Fruit fly (Drosophila melanogaster) whole organism, embryonic: Measurements from ENCODE around the gene CG6178.
A peak's percentile ranks its signal among the peaks of the same experiment; 100 is the strongest.

ENCODE experiments used
- Bteb2 ChIP-seq: fragments of 200-800 bp; sonication (Bioruptor generic); optimal IDR thresholded peaks from 2 replicates; lab custom pipeline; 2016; ENCODE audit warnings: missing biosample characterization, missing genetic modification characterization
- CG10274 ChIP-seq: fragments of 200-800 bp; sonication (Bioruptor generic); optimal IDR thresholded peaks from 3 replicates; lab custom pipeline; 2017; ENCODE audit warnings: missing biosample characterization, mild to moderate bottlenecking, missing genetic modification characterization
- CG10366 ChIP-seq: fragments of 200-800 bp; sonication (Bioruptor generic); IDR thresholded peaks from 2 replicates; pipeline ENCODE4 v1.3.6; 2022; ENCODE audit warnings: missing biosample characterization, missing genetic modification characterization
- CG11696 ChIP-seq: fragments of 200-800 bp; sonication (Bioruptor generic); IDR thresholded peaks from 2 replicates; pipeline ENCODE4 v1.3.6; 2022; ENCODE audit warnings: missing biosample characterization, missing genetic modification characterization
- CG12071 ChIP-seq: fragments of 200-800 bp; sonication (Bioruptor generic); optimal IDR thresholded peaks from 3 replicates; lab custom pipeline; 2018; ENCODE audit warnings: missing biosample characterization, mild to moderate bottlenecking, missing genetic modification characterization
- CG12155 ChIP-seq: fragments of 200-800 bp; sonication (Bioruptor generic); optimal IDR thresholded peaks from 3 replicates; lab custom pipeline; 2016; ENCODE audit warnings: missing biosample characterization, missing genetic modification characterization
- CG15073 ChIP-seq: fragments of 200-800 bp; sonication (Bioruptor generic); optimal IDR thresholded peaks from 2 replicates; lab custom pipeline; 2016; ENCODE audit warnings: missing biosample characterization, missing genetic modification characterization
- CG15601 ChIP-seq: fragments of 200-800 bp; sonication (Bioruptor generic); optimal IDR thresholded peaks from 3 replicates; lab custom pipeline; 2019; ENCODE audit warnings: missing biosample characterization, mild to moderate bottlenecking, missing genetic modification characterization, moderate library complexity
- CG1603 ChIP-seq: fragments of 200-800 bp; sonication (Bioruptor generic); optimal IDR thresholded peaks from 2 replicates; lab custom pipeline; 2019; ENCODE audit warnings: missing biosample characterization, mild to moderate bottlenecking, missing genetic modification characterization, moderate library complexity
- CG16815 ChIP-seq: fragments of 200-800 bp; sonication (Bioruptor generic); optimal IDR thresholded peaks from 3 replicates; lab custom pipeline; 2017; ENCODE audit warnings: missing biosample characterization, mild to moderate bottlenecking, missing genetic modification characterization
- CG16863 ChIP-seq: fragments of 200-800 bp; sonication (Bioruptor generic); optimal IDR thresholded peaks from 3 replicates; lab custom pipeline; 2016; ENCODE audit warnings: missing biosample characterization, missing genetic modification characterization
- CG18476 ChIP-seq: fragments of 200-800 bp; sonication (Bioruptor generic); optimal IDR thresholded peaks from 2 replicates; lab custom pipeline; 2016; ENCODE audit warnings: missing biosample characterization, mild to moderate bottlenecking, missing genetic modification characterization
- CG2678 ChIP-seq: fragments of 200-800 bp; sonication (Bioruptor generic); optimal IDR thresholded peaks from 3 replicates; lab custom pipeline; 2019; ENCODE audit warnings: missing biosample characterization, mild to moderate bottlenecking, missing genetic modification characterization, moderate library complexity
- CG2875 ChIP-seq: fragments of 200-800 bp; sonication (Bioruptor generic); optimal IDR thresholded peaks from 2 replicates; lab custom pipeline; 2017; ENCODE audit warnings: missing biosample characterization, mild to moderate bottlenecking, missing genetic modification characterization, missing genetic modification reagents
- CG31388 ChIP-seq: fragments of 200-800 bp; sonication (Bioruptor generic); optimal IDR thresholded peaks from 2 replicates; lab custom pipeline; 2016; ENCODE audit warnings: missing biosample characterization, missing genetic modification characterization
- CG32532 ChIP-seq: fragments of 200-800 bp; sonication (Bioruptor generic); IDR thresholded peaks from 2 replicates; pipeline ENCODE4 v1.3.6; 2022; ENCODE audit warnings: missing biosample characterization, missing genetic modification characterization
- CG3281 ChIP-seq: fragments of 200-800 bp; sonication (Bioruptor generic); optimal IDR thresholded peaks from 3 replicates; lab custom pipeline; 2017; ENCODE audit warnings: missing biosample characterization, mild to moderate bottlenecking, missing genetic modification characterization
- CG3726 ChIP-seq: fragments of 200-800 bp; sonication (Bioruptor generic); IDR thresholded peaks from 3 replicates; pipeline ENCODE4, ENCODE4 v1.3.6; 2022; ENCODE audit warnings: missing biosample characterization, missing genetic modification characterization
- CG4360 ChIP-seq: fragments of 200-800 bp; sonication (Bioruptor generic); IDR thresholded peaks from 2 replicates; pipeline ENCODE4 v1.3.6; 2022; ENCODE audit warnings: missing biosample characterization, missing genetic modification characterization
- CG43689 ChIP-seq: fragments of 200-800 bp; sonication (Bioruptor generic); IDR thresholded peaks from 2 replicates; pipeline ENCODE4 v1.3.6; 2022; ENCODE audit warnings: missing biosample characterization, missing genetic modification characterization
- CG4854 ChIP-seq: fragments of 200-800 bp; sonication (Bioruptor generic); optimal IDR thresholded peaks from 2 replicates; lab custom pipeline; 2016; ENCODE audit warnings: missing biosample characterization, missing genetic modification characterization, inconsistent platforms
- CG5180 ChIP-seq: fragments of 200-800 bp; sonication (Bioruptor generic); optimal IDR thresholded peaks from 3 replicates; lab custom pipeline; 2017; ENCODE audit warnings: missing biosample characterization, missing genetic modification characterization, mild to moderate bottlenecking, moderate library complexity, missing genetic modification reagents
- CG9817 ChIP-seq: fragments of 200-800 bp; sonication (Bioruptor generic); optimal IDR thresholded peaks from 2 replicates; lab custom pipeline; 2018; ENCODE audit warnings: missing biosample characterization, mild to moderate bottlenecking, missing genetic modification characterization, moderate library complexity
- CrebB ChIP-seq: fragments of 200-800 bp; sonication (Bioruptor generic); optimal IDR thresholded peaks from 3 replicates; lab custom pipeline; 2018; ENCODE audit warnings: missing biosample characterization, mild to moderate bottlenecking, missing genetic modification characterization
- E2f1 ChIP-seq: fragments of 200-800 bp; sonication (Bioruptor generic); IDR thresholded peaks from 2 replicates; pipeline ENCODE4 v1.3.6; 2022; ENCODE audit warnings: missing biosample characterization, missing genetic modification characterization
- HHEX ChIP-seq: fragments of 200-800 bp; sonication (Bioruptor generic); optimal IDR thresholded peaks from 3 replicates; lab custom pipeline; 2017; ENCODE audit warnings: missing biosample characterization, mild to moderate bottlenecking, missing genetic modification characterization, missing genetic modification reagents
- HLH3B ChIP-seq: fragments of 200-800 bp; sonication (Bioruptor generic); IDR thresholded peaks from 2 replicates; pipeline ENCODE4 v1.3.6; 2022; ENCODE audit warnings: missing biosample characterization, missing genetic modification characterization
- HLH4C ChIP-seq: fragments of 200-800 bp; sonication (Bioruptor generic); IDR thresholded peaks from 3 replicates; pipeline ENCODE4 v1.3.6; 2022; ENCODE audit warnings: missing biosample characterization, missing genetic modification characterization; ENCODE audit not compliant: partially characterized antibody
- HLH54F ChIP-seq: fragments of 200-800 bp; sonication (Bioruptor generic); optimal IDR thresholded peaks from 3 replicates; lab custom pipeline; 2016; ENCODE audit warnings: missing biosample characterization, missing genetic modification characterization
- Jarid2 ChIP-seq: fragments of 200-800 bp; sonication (Bioruptor generic); optimal IDR thresholded peaks from 3 replicates; lab custom pipeline; 2017; ENCODE audit warnings: mild to moderate bottlenecking, missing biosample characterization, missing genetic modification reagents, missing genetic modification characterization
- Lhr ChIP-seq: fragments of 200-800 bp; sonication (Bioruptor generic); optimal IDR thresholded peaks from 3 replicates; lab custom pipeline; 2017; ENCODE audit warnings: mild to moderate bottlenecking, missing biosample characterization, missing genetic modification reagents, missing genetic modification characterization
- NfI ChIP-seq: fragments of 200-800 bp; sonication (Bioruptor generic); optimal IDR thresholded peaks from 3 replicates; lab custom pipeline; 2018; ENCODE audit warnings: missing biosample characterization, mild to moderate bottlenecking, missing genetic modification characterization, moderate library complexity
- Oaz ChIP-seq: fragments of 200-800 bp; sonication (Bioruptor generic); IDR thresholded peaks from 2 replicates; pipeline ENCODE4 v1.3.6; 2022; ENCODE audit warnings: missing biosample characterization, missing genetic modification characterization
- Pdp1 ChIP-seq, 2 experiments: fragments of 200-800 bp; sonication (Bioruptor generic); optimal IDR thresholded peaks; 3 replicates each; lab custom pipeline; 2016; ENCODE audit warnings: missing biosample characterization in 2 of 2, missing genetic modification characterization in 2 of 2, mild to moderate bottlenecking in 1 of 2, moderate library complexity in 1 of 2
- Sin3A ChIP-seq: fragments of >200 bp; optimal IDR thresholded peaks from 2 replicates; lab custom pipeline; 2018
- btn ChIP-seq: fragments of 200-800 bp; sonication (Bioruptor generic); optimal IDR thresholded peaks from 2 replicates; lab custom pipeline; 2016; ENCODE audit warnings: missing biosample characterization, missing genetic modification characterization
- cg ChIP-seq: fragments of 200-800 bp; sonication (Bioruptor generic); optimal IDR thresholded peaks from 3 replicates; lab custom pipeline; 2019; ENCODE audit warnings: missing biosample characterization, mild to moderate bottlenecking, missing genetic modification characterization, moderate library complexity
- chif ChIP-seq, 2 experiments: fragments of 200-800 bp; sonication (Bioruptor generic); optimal IDR thresholded peaks; 3 replicates each; lab custom pipeline; 2016; ENCODE audit warnings: missing biosample characterization in 2 of 2, missing genetic modification characterization in 2 of 2
- chn ChIP-seq: fragments of 200-800 bp; sonication (Bioruptor generic); optimal IDR thresholded peaks from 2 replicates; lab custom pipeline; 2016; ENCODE audit warnings: missing biosample characterization, missing genetic modification characterization
- cwo ChIP-seq: fragments of 200-800 bp; sonication (Bioruptor generic); optimal IDR thresholded peaks from 3 replicates; lab custom pipeline; 2017; ENCODE audit warnings: missing biosample characterization, missing genetic modification characterization, mild to moderate bottlenecking, moderate library complexity, missing genetic modification reagents
- dan ChIP-seq: fragments of 200-800 bp; sonication (Bioruptor generic); IDR thresholded peaks from 2 replicates; pipeline ENCODE4 v1.3.6; 2022; ENCODE audit warnings: missing biosample characterization, missing genetic modification characterization
- h ChIP-seq: fragments of >200 bp; optimal IDR thresholded peaks from 2 replicates; lab custom pipeline; 2017
- kay ChIP-seq: fragments of 200-800 bp; sonication (Bioruptor generic); optimal IDR thresholded peaks from 2 replicates; lab custom pipeline; 2016; ENCODE audit warnings: missing biosample characterization, missing genetic modification characterization
- ken ChIP-seq: fragments of 200-800 bp; sonication (Bioruptor generic); IDR thresholded peaks from 3 replicates; pipeline ENCODE4 v1.3.6; 2022; ENCODE audit warnings: missing biosample characterization, missing genetic modification characterization
- knrl ChIP-seq: fragments of 200-800 bp; sonication (Bioruptor generic); IDR thresholded peaks from 3 replicates; pipeline ENCODE4 v1.3.6; 2022; ENCODE audit warnings: missing biosample characterization, missing genetic modification characterization; ENCODE audit not compliant: partially characterized antibody
- otp ChIP-seq: fragments of 200-800 bp; sonication (Bioruptor generic); IDR thresholded peaks from 3 replicates; pipeline ENCODE4, ENCODE4 v1.3.6; 2022; ENCODE audit warnings: missing biosample characterization, missing genetic modification characterization
- peb ChIP-seq: fragments of 200-800 bp; sonication (Bioruptor generic); IDR thresholded peaks from 2 replicates; pipeline ENCODE4 v1.3.6; 2022; ENCODE audit warnings: missing biosample characterization, missing genetic modification characterization
- sisA ChIP-seq: fragments of 200-800 bp; sonication (Bioruptor generic); IDR thresholded peaks from 2 replicates; pipeline ENCODE4 v1.3.6; 2022; ENCODE audit warnings: missing biosample characterization, missing genetic modification characterization
- sr ChIP-seq: fragments of 200-800 bp; sonication (Bioruptor generic); IDR thresholded peaks from 3 replicates; pipeline ENCODE4 v1.3.6; 2022; ENCODE audit warnings: missing biosample characterization, missing genetic modification characterization
- wek ChIP-seq: fragments of 200-800 bp; sonication (Bioruptor generic); optimal IDR thresholded peaks from 3 replicates; lab custom pipeline; 2018; ENCODE audit warnings: missing biosample characterization, mild to moderate bottlenecking, missing genetic modification characterization, moderate library complexity

CG6178 gene

DNA sequence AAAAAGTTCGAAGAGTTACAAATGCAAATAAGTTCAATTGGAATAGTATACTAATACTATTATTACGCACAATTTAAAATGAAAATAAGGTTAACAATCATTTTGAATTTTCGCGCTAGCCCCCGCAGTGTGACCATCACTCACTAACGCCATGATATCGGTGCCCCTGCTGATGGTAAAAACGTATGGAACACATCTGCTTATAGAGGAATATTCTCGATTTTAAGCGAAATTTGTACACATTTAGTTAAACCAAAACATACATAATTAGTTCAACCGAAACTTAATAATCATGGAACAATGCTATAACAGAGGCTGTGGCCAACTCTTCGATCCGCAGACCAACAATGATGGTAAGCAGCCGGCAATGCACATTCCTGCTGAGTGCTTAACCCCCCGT, 34.0 kb downstream of the CG6178 start, which contains the start of gene mora (continued):
- TF ChIP-seq CG31388 (no peak), E2f1 (GFP tag; lab: Robert Waterston, UW) (no peak)

DNA sequence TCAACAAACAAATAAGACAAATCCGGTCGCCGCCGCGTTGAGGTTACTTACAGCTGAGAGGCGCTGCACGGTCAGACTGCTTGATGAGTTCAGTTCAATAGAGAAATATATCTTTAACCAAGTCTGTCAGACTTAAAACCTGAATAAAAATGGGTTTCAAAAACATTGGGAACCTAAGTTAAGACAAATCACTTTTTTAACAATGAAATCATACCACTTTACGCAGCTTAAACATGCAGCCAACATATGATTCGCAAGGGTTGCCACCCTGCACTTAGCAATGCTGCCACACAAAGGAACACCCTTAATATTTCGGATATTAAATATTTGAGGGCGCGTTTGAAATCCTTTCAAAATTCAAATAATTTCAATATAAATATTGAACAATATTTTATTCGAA, 36.5 kb downstream of the CG6178 start, which contains the start of gene CG5515:
Gene CG5515 (minus strand): TSS at position 278 of the 400 bp plus-strand sequence.
- TF ChIP-seq knrl (GFP tag; lab: Robert Waterston, UW) (peak; percentile 89), CG4360 (no peak), chif (GFP tag; optimal IDR thresholded peaks at IDR 0.05; lab: Kevin White, UChicago) (peak; percentile 73 to 79), kay (GFP tag; lab: Kevin White, UChicago) (peak; percentile 3), CG9817 (tag; lab: Kevin White, UChicago) (peak; percentile 82), Pdp1 (GFP tag; optimal IDR thresholded peaks at IDR 0.05; lab: Kevin White, UChicago) (peak; percentile 75 to 77), Sin3A (peak; percentile 54), CG43689 (GFP tag; lab: Robert Waterston, UW) (no peak), ken (GFP tag; lab: Robert Waterston, UW) (peak; percentile 93), btn (GFP tag; lab: Kevin White, UChicago) (no peak), CG32532 (peak; percentile 84), CG15601 (peak; percentile 76), HLH54F (GFP tag; lab: Kevin White, UChicago) (peak; percentile 88), chn (peak; percentile 90), CG1603 (tag; lab: Kevin White, UChicago) (peak; percentile 86), CG12071 (GFP tag; lab: Kevin White, UChicago) (no peak), sisA (GFP tag; lab: Robert Waterston, UW) (peak; percentile 89), otp (peak; percentile 29; the same call in 1 of the 3 replicates), CG3281 (GFP tag; lab: Kevin White, UChicago) (peak; percentile 60), cwo (GFP tag; lab: Kevin White, UChicago) (no peak), Oaz (GFP tag; lab: Robert Waterston, UW) (peak; percentile 83), HLH4C (GFP tag; lab: Robert Waterston, UW) (peak; percentile 83), CG16863 (GFP tag; lab: Kevin White, UChicago) (peak; percentile 71), CG18476 (peak; percentile 66), HLH3B (GFP tag; lab: Robert Waterston, UW) (peak; percentile 84), CG2678 (tag; lab: Kevin White, UChicago) (no peak), cg (no peak), h (lab: Kevin White, UChicago) (no peak), Lhr (GFP tag; lab: Kevin White, UChicago) (peak; percentile 30), CG16815 (peak; percentile 69), CG11696 (GFP tag; lab: Robert Waterston, UW) (peak; percentile 36; the same call in 1 of the 2 replicates), CG3726 (peak; percentile 10; the same call in 1 of the 3 replicates), CG5180 (GFP tag; lab: Kevin White, UChicago) (no peak), CG2875 (no peak), NfI (peak; percentile 80), CG12155 (GFP tag; lab: Kevin White, UChicago) (peak; percentile 70), wek (GFP tag; lab: Kevin White, UChicago) (peak; percentile 99), dan (GFP tag; lab: Robert Waterston, UW) (no peak), HHEX (GFP tag; lab: Kevin White, UChicago) (no peak), CG15073 (GFP tag; lab: Kevin White, UChicago) (no peak), Jarid2 (GFP tag; lab: Kevin White, UChicago) (no peak), CG10274 (GFP tag; lab: Kevin White, UChicago) (no peak), Bteb2 (GFP tag; lab: Kevin White, UChicago) (peak; percentile 84), sr (GFP tag; lab: Robert Waterston, UW) (peak; percentile 45; the same call in 1 of the 3 replicates), peb (GFP tag; lab: Robert Waterston, UW) (peak; percentile 49), CG10366 (GFP tag; lab: Robert Waterston, UW) (peak; percentile 88), CG4854 (GFP tag; lab: Kevin White, UChicago) (peak; percentile 52), CrebB (tag; lab: Kevin White, UChicago) (peak; percentile 50)
